Fruit fly (Drosophila melanogaster): ENCODE data around the gene CG33288.
A peak's percentile ranks its signal among the peaks of the same experiment; 100 is the strongest.

DNA sequence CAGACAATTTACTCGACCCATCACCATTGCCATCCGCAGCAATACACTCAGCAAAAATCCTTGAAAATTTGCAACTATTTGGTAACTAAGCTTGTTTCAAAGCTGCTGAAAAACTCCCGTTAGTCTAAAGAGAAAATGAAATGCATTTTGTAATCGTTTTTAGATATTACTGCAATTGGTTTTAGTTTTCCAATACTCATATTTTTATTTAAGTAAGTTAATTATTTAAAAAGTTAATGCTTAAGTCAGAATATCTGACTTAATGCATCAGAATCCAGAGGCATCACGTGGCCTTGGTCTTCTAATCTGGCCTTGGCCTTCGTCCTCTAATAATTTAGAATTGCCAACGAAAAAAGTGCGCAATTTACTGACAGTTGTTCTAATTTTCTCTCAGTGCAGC, 35.3 kb downstream of the CG33288 start:
- TF ChIP-seq net (GFP tag; optimal IDR thresholded peaks at IDR 0.05) (no peak), eg (GFP tag; IDR thresholded peaks at IDR 0.05) (no peak), Eip93F (GFP tag; optimal IDR thresholded peaks at IDR 0.05) (no peak), CG16779 (tag; optimal IDR thresholded peaks at IDR 0.05) (no peak), Gug (GFP tag; IDR thresholded peaks at IDR 0.05) (no peak), CG6276 (GFP tag; optimal IDR thresholded peaks at IDR 0.05) (no peak), svp (GFP tag) (no peak), CG32006 (GFP tag; optimal IDR thresholded peaks at IDR 0.05) (peak; percentile 4), Sox15 (GFP tag; optimal IDR thresholded peaks at IDR 0.05) (no peak), spab (GFP tag; optimal IDR thresholded peaks at IDR 0.05) (no peak), CG10669 (GFP tag; optimal IDR thresholded peaks at IDR 0.05) (no peak), fd85E (GFP tag; optimal IDR thresholded peaks at IDR 0.05) (no peak)

Measured in whole organism, prepupa.